Fruit fly (Drosophila melanogaster): ENCODE measurements around the gene CG31496.

DNA sequence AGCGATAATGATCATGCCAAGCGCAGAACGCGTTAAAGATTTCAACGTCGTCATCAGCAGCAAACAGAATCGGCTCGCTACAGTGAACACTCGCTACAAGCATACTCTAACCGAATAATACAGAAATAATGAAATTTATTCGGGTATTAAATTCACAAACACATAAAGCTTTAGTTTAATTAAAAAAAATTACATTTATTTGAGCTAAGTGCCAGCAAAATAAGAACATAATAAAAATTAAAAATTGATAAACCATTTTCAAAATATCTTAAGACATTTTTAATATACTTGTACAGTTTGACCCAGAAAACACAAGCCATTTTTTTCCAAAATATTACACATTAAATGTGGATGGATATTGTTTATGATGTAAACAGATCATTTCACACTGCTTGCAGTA lies 18.7 kb upstream of the CG31496 start:
- TF ChIP-seq ap (GFP tag; IDR thresholded peaks at IDR 0.05) (no peak), YL-1 (GFP tag; optimal IDR thresholded peaks at IDR 0.05) (no peak), Ravus (GFP tag; IDR thresholded peaks at IDR 0.05) (no peak), CG17359 (tag; optimal IDR thresholded peaks at IDR 0.05) (no peak), Deaf1 (tag; optimal IDR thresholded peaks at IDR 0.05) (no peak), br (optimal IDR thresholded peaks at IDR 0.05) (no peak), CG17612 (GFP tag; IDR thresholded peaks at IDR 0.05) (no peak), stc (GFP tag; IDR thresholded peaks at IDR 0.05) (no peak), Xbp1 (GFP tag; optimal IDR thresholded peaks at IDR 0.05) (no peak), CG32772 (GFP tag; IDR thresholded peaks at IDR 0.05) (no peak), CG1602 (GFP tag; optimal IDR thresholded peaks at IDR 0.05) (no peak), caup (GFP tag; optimal IDR thresholded peaks at IDR 0.05; ENCODE audit: severe bottlenecking) (no peak)
